Worm (Caenorhabditis elegans) whole organism, L4 larva: ENCODE data around the gene Y62E10A.23.
"Not testable (repeated sequence)": the region's sequence is repeated elsewhere in the genome, so short reads cannot be mapped to it uniquely, and the experiment has no call there.

ENCODE experiments used
- D1046.2 ChIP-seq: fragments of 200-800 bp; sonication (Bioruptor generic); IDR thresholded peaks from 2 replicates; pipeline ENCODE4 v1.3.6; 2022; ENCODE audit warnings: missing genetic modification characterization, missing compliant biosample characterization
- T26A8.4 ChIP-seq: fragments of 200-800 bp; sonication (Bioruptor generic); IDR thresholded peaks from 2 replicates; pipeline ENCODE4 v1.3.6; 2022; ENCODE audit warnings: missing genetic modification characterization, missing compliant biosample characterization
- Y48G9A.11 ChIP-seq: fragments of 200-800 bp; sonication (Bioruptor generic); IDR thresholded peaks from 2 replicates; pipeline ENCODE4 v1.3.6; 2022; ENCODE audit warnings: missing genetic modification reagents, missing genetic modification characterization, missing compliant biosample characterization
- ama-1 ChIP-seq: fragments of 150-350 bp; optimal IDR thresholded peaks from 2 replicates; lab custom pipeline; 2014; ENCODE audit warnings: inconsistent platforms, mixed read lengths
- arid-1 ChIP-seq: fragments of 200-800 bp; sonication (Bioruptor generic); conservative IDR thresholded peaks from 2 replicates; pipeline ENCODE4 v1.3.6; 2022; ENCODE audit warnings: missing genetic modification reagents, missing genetic modification characterization, missing compliant biosample characterization
- attf-4 ChIP-seq: sonication (generic microtip); optimal IDR thresholded peaks from 3 replicates; lab custom pipeline; 2017; ENCODE audit warnings: missing biosample characterization, missing genetic modification characterization
- ceh-28 ChIP-seq: fragments of 150-350 bp; optimal IDR thresholded peaks from 2 replicates; lab custom pipeline; 2014; ENCODE audit warnings: missing biosample characterization, missing genetic modification reagents, missing genetic modification characterization
- cey-2 ChIP-seq: sonication (generic microtip); optimal IDR thresholded peaks from 3 replicates; lab custom pipeline; 2017; ENCODE audit warnings: missing genetic modification characterization, mild to moderate bottlenecking, missing compliant biosample characterization, antibody characterized with exemption, borderline replicate concordance; ENCODE audit not compliant: insufficient read depth
- daf-12 ChIP-seq: fragments of 150-350 bp; optimal IDR thresholded peaks from 2 replicates; lab custom pipeline; 2014; ENCODE audit warnings: missing biosample characterization, missing genetic modification reagents, missing genetic modification characterization
- daf-16 ChIP-seq, 3 experiments: sonication (generic microtip); optimal IDR thresholded peaks; 2 replicates each; lab custom pipeline; 2016 to 2017; ENCODE audit warnings: missing genetic modification characterization in 3 of 3, missing genetic modification reagents in 3 of 3, mild to moderate bottlenecking in 2 of 3, missing compliant biosample characterization in 2 of 3, missing biosample characterization in 1 of 3, moderate library complexity in 1 of 3
- daf-8 ChIP-seq: fragments of 200-800 bp; sonication (Bioruptor generic); IDR thresholded peaks from 2 replicates; pipeline ENCODE4 v1.3.6; 2022; ENCODE audit warnings: missing genetic modification characterization, missing compliant biosample characterization
- dmd-6 ChIP-seq: fragments of 200-800 bp; sonication (Bioruptor generic); IDR thresholded peaks from 2 replicates; pipeline ENCODE4 v1.3.6; 2022; ENCODE audit warnings: missing genetic modification reagents, missing genetic modification characterization, missing compliant biosample characterization
- dve-1 ChIP-seq: sonication (generic microtip); optimal IDR thresholded peaks from 2 replicates; lab custom pipeline; 2017; ENCODE audit warnings: antibody characterized with exemption, mild to moderate bottlenecking, missing genetic modification characterization, missing compliant biosample characterization; ENCODE audit not compliant: insufficient read depth
- egl-43 ChIP-seq: fragments of 200-800 bp; sonication (Bioruptor generic); IDR thresholded peaks from 2 replicates; pipeline ENCODE4 v1.3.6; 2022; ENCODE audit warnings: missing genetic modification reagents, missing genetic modification characterization, missing compliant biosample characterization
- hmg-1.1 ChIP-seq: fragments of 200-800 bp; sonication (Bioruptor generic); IDR thresholded peaks from 2 replicates; pipeline ENCODE4 v1.3.6; 2022; ENCODE audit warnings: missing genetic modification reagents, missing genetic modification characterization, missing compliant biosample characterization
- lim-7 ChIP-seq: fragments of 200-800 bp; sonication (Bioruptor generic); IDR thresholded peaks from 2 replicates; pipeline ENCODE4 v1.3.6; 2022; ENCODE audit warnings: missing genetic modification characterization, missing compliant biosample characterization
- lin-1 ChIP-seq: fragments of 200-800 bp; sonication (Bioruptor generic); IDR thresholded peaks from 2 replicates; pipeline ENCODE4 v1.3.6; 2022; ENCODE audit warnings: missing genetic modification reagents, missing genetic modification characterization, missing compliant biosample characterization
- lin-13 ChIP-seq: fragments of 150-350 bp; optimal IDR thresholded peaks from 2 replicates; lab custom pipeline; 2014; ENCODE audit warnings: missing biosample characterization, missing genetic modification reagents, missing genetic modification characterization
- lin-38 ChIP-seq: fragments of 200-800 bp; sonication (Bioruptor generic); IDR thresholded peaks from 2 replicates; pipeline ENCODE4 v1.3.6; 2022; ENCODE audit warnings: missing genetic modification reagents, missing genetic modification characterization, missing compliant biosample characterization
- madf-9 ChIP-seq: fragments of 200-800 bp; sonication (Bioruptor generic); conservative IDR thresholded peaks from 2 replicates; pipeline ENCODE4 v1.3.6; 2022; ENCODE audit warnings: missing genetic modification reagents, missing genetic modification characterization, missing compliant biosample characterization
- nhr-237 ChIP-seq: sonication (generic microtip); optimal IDR thresholded peaks from 2 replicates; lab custom pipeline; 2017; ENCODE audit warnings: missing biosample characterization, missing genetic modification characterization
- nhr-42 ChIP-seq: fragments of 200-800 bp; sonication (Bioruptor generic); IDR thresholded peaks from 2 replicates; pipeline ENCODE4 v1.3.6; 2022; ENCODE audit warnings: missing genetic modification characterization, missing compliant biosample characterization
- pha-4 ChIP-seq, 2 experiments: fragments of 150-350 bp in 1 of 2; fragments of 200-800 bp in 1 of 2; sonication (Bioruptor generic) in 1 of 2; IDR thresholded peaks in 1 of 2; optimal IDR thresholded peaks in 1 of 2; 2 replicates each; pipeline versions ENCODE4 v1.3.6 to Lab custom; 2014 to 2022; ENCODE audit warnings: missing genetic modification characterization in 2 of 2, missing genetic modification reagents in 2 of 2, missing biosample characterization in 1 of 2, missing compliant biosample characterization in 1 of 2
- php-3 ChIP-seq: fragments of 200-800 bp; sonication (Bioruptor generic); IDR thresholded peaks from 2 replicates; pipeline ENCODE4 v1.3.6; 2022; ENCODE audit warnings: missing genetic modification reagents, missing genetic modification characterization, missing compliant biosample characterization
- rbr-2 ChIP-seq: sonication (generic microtip); optimal IDR thresholded peaks from 2 replicates; lab custom pipeline; 2016; ENCODE audit warnings: missing genotype, missing genetic modification characterization, missing compliant biosample characterization
- saeg-2 ChIP-seq: fragments of 200-800 bp; sonication (Bioruptor generic); IDR thresholded peaks from 2 replicates; pipeline ENCODE4 v1.3.6; 2022; ENCODE audit warnings: missing genetic modification reagents, missing genetic modification characterization, missing compliant biosample characterization
- set-16 ChIP-seq: fragments of 200-800 bp; sonication (Bioruptor generic); IDR thresholded peaks from 2 replicates; pipeline ENCODE4 v1.3.6; 2022; ENCODE audit warnings: missing genetic modification reagents, missing genetic modification characterization, missing compliant biosample characterization
- snpc-1.2 ChIP-seq: fragments of 200-800 bp; sonication (Bioruptor generic); IDR thresholded peaks from 2 replicates; pipeline ENCODE4 v1.3.6; 2022; ENCODE audit warnings: missing genetic modification reagents, missing genetic modification characterization, missing compliant biosample characterization
- unc-39 ChIP-seq: sonication (generic microtip); optimal IDR thresholded peaks from 2 replicates; lab custom pipeline; 2017; ENCODE audit warnings: missing biosample characterization, missing genetic modification characterization
- vab-7 ChIP-seq: fragments of 200-800 bp; sonication (Bioruptor generic); IDR thresholded peaks from 2 replicates; pipeline ENCODE4 v1.3.6; 2022; ENCODE audit warnings: missing genetic modification reagents, missing genetic modification characterization, missing compliant biosample characterization
- zfp-2 ChIP-seq: sonication (generic microtip); optimal IDR thresholded peaks from 2 replicates; lab custom pipeline; 2016; ENCODE audit warnings: mild to moderate bottlenecking, missing genetic modification characterization, missing compliant biosample characterization

The Y62E10A.23 gene

DNA sequence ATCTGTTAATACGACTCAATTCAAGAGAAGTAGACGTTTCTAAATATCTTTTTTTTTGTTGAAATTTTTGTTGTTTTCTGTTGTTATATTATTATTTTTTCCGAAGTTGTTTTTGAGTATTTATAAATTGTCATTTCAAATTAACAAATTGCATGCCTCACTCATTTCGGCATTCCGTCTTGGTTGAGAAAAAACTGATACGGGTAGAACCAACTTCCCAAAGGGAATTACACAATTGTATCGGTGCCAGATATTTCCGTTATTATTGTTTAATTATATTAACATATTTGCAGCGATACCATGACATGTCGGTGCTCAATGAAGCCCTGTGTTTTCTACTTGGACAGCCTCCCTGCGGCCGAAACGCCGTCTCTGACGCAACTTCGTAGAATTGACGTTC, 43.1 kb downstream of the Y62E10A.23 start, which contains the start of gene K09B11.4:
K09B11.4 (plus strand) TSS at position 301 of the 400 bp plus-strand sequence.
- TF ChIP-seq ceh-28 (tag; lab: Kevin White, UChicago) (no peak), hmg-1.1 (GFP tag; lab: Robert Waterston, UW) (no peak), daf-16 (GFP tag; optimal IDR thresholded peaks at IDR 0.05; lab: Kevin White, UChicago) (no peak), daf-16 (tag; optimal IDR thresholded peaks at IDR 0.05; lab: Kevin White, UChicago) (no peak), lin-13 (GFP tag; lab: Kevin White, UChicago) (no peak), attf-4 (tag; lab: Kevin White, UChicago) (no peak), zfp-2 (tag; lab: Kevin White, UChicago) (no peak), unc-39 (tag; lab: Kevin White, UChicago) (no peak), ama-1 (lab: Kevin White, UChicago) (no peak), daf-12 (tag; lab: Kevin White, UChicago) (no peak), rbr-2 (tag; lab: Kevin White, UChicago) (no peak), php-3 (no peak), snpc-1.2 (GFP tag; lab: Robert Waterston, UW) (no peak), dve-1 (tag; lab: Kevin White, UChicago) (no peak), cey-2 (tag; lab: Kevin White, UChicago) (no peak)

- TF ChIP-seq rbr-2 (tag; lab: Kevin White, UChicago) (peak; percentile 5), lin-38 (peak; percentile 71), egl-43 (peak; percentile 87), lin-1 (peak; percentile 25; the same call in 1 of the 2 replicates), madf-9 (peak; percentile 43; the same call in 1 of the 2 replicates), dmd-6 (peak; percentile 49), hmg-1.1 (GFP tag; lab: Robert Waterston, UW) (peak; percentile 68), T26A8.4 (peak; percentile 54; the same call in 1 of the 2 replicates), snpc-1.2 (GFP tag; lab: Robert Waterston, UW) (peak; percentile 91), lim-7 (peak; percentile 64), set-16 (GFP tag; lab: Robert Waterston, UW) (peak; percentile 93), Y48G9A.11 (0 out of 2 replicates have a peak, but pooled peaks have one; percentile 9), nhr-42 (GFP tag; lab: Robert Waterston, UW) (peak; percentile 68; the same call in 1 of the 2 replicates), D1046.2 (peak; percentile 79; the same call in 1 of the 2 replicates), arid-1 (GFP tag; lab: Robert Waterston, UW) (peak; percentile 51; the same call in 1 of the 2 replicates), pha-4 (GFP tag; IDR thresholded peaks at IDR 0.05; lab: Robert Waterston, UW) (peak; percentile 56; the same call in 1 of the 2 replicates), saeg-2 (GFP tag; lab: Robert Waterston, UW) (0 out of 2 replicates have a peak, but pooled peaks have one; percentile 51), vab-7 (GFP tag; lab: Robert Waterston, UW) (peak; percentile 47; the same call in 1 of the 2 replicates)
- TF ChIP-seq pha-4 (tag; optimal IDR thresholded peaks at IDR 0.05; lab: Kevin White, UChicago): not testable (repeated sequence)
- TF ChIP-seq, all 104 proteins: peak for 18; not testable (repeated sequence) for 86
Measured at ce11 chrIV:13430137-13430536, 44.0 kb downstream of the Y62E10A.23 start.

DNA sequence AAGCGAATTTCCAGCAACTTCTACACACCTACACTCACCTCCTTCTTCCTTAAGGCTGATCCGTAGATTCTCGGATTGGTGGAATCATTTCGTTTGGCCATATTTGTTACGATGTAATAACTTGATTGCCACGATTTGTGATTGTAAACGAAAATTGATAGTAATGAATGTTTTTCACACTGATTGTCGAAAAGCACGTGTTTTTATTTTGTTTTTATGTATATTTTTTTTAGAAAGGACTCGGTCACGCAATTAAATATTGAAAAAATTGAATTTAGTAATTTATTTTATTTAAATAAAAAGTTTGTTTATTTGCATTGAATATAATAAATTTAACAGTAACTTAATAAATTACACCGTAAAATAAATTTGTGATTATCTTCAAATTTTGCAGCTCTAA, 47.8 kb downstream of the Y62E10A.23 start, which contains the start of gene K09B11.5:
K09B11.5 (minus strand) TSS at position 101 of the 400 bp plus-strand sequence.
- TF ChIP-seq daf-8 (GFP tag; lab: Robert Waterston, UW); nhr-237 (tag; lab: Kevin White, UChicago); D1046.2: not testable (repeated sequence)
- TF ChIP-seq, all 104 proteins: peak for 0; not testable (repeated sequence) for 104
